Worm (Caenorhabditis elegans) whole organism, mixed stage, embryonic: Measurements from ENCODE around the gene srj-54.

Source experiments
- ces-1 ChIP-seq: fragments of 150-350 bp; optimal IDR thresholded peaks from 2 replicates; lab custom pipeline; 2014; ENCODE audit warnings: missing biosample characterization, missing genetic modification reagents, missing genetic modification characterization
- elt-1 ChIP-seq: sonication (generic microtip); optimal IDR thresholded peaks from 2 replicates; lab custom pipeline; 2017; ENCODE audit warnings: missing genetic modification characterization, mild to moderate bottlenecking, missing compliant biosample characterization, antibody characterized with exemption, moderate library complexity, borderline replicate concordance; ENCODE audit not compliant: insufficient read depth
- lin-13 ChIP-seq: fragments of 150-350 bp; optimal IDR thresholded peaks from 2 replicates; lab custom pipeline; 2014; ENCODE audit warnings: missing biosample characterization, missing genetic modification characterization
- lsy-2 ChIP-seq: fragments of 150-350 bp; optimal IDR thresholded peaks from 2 replicates; lab custom pipeline; 2014; ENCODE audit warnings: missing biosample characterization, missing genetic modification characterization
- nhr-237 ChIP-seq: fragments of 150-350 bp; optimal IDR thresholded peaks from 2 replicates; lab custom pipeline; 2014; ENCODE audit warnings: missing biosample characterization, missing genetic modification characterization
- nhr-76 ChIP-seq: sonication (generic microtip); optimal IDR thresholded peaks from 2 replicates; lab custom pipeline; 2017; ENCODE audit warnings: missing biosample characterization, missing genetic modification characterization
- snpc-4 ChIP-seq: fragments of 150-350 bp; optimal IDR thresholded peaks from 2 replicates; lab custom pipeline; 2014; ENCODE audit warnings: missing biosample characterization, missing genetic modification characterization
- unc-62 ChIP-seq: fragments of 150-350 bp; optimal IDR thresholded peaks from 2 replicates; lab custom pipeline; 2014; ENCODE audit warnings: missing biosample characterization, missing genetic modification reagents, missing genetic modification characterization

ce11 chrV:2881565-2881964 is 21.9 kb upstream of the srj-54 start:
- TF ChIP-seq unc-62 (GFP tag; lab: Kevin White, UChicago) = no peak
- TF ChIP-seq snpc-4 (tag; lab: Kevin White, UChicago) = no peak
- no peak for TF ChIP-seq ces-1
- TF ChIP-seq elt-1 (tag; lab: Kevin White, UChicago) = no peak
- TF ChIP-seq lsy-2 (tag; lab: Kevin White, UChicago) = no peak
- no peak for TF ChIP-seq nhr-76
- TF ChIP-seq nhr-237 (tag; lab: Kevin White, UChicago) = no peak
- no peak for TF ChIP-seq lin-13 (tag; lab: Kevin White, UChicago)
